Worm (Caenorhabditis elegans) whole organism, late embryonic: ENCODE results near the gene K10H10.12.

Experiments used
- nhr-11 ChIP-seq: fragments of 150-350 bp; optimal IDR thresholded peaks from 2 replicates; lab custom pipeline; 2014; ENCODE audit warnings: missing biosample characterization, missing genetic modification characterization
- pha-4 ChIP-seq: fragments of 150-350 bp; optimal IDR thresholded peaks from 2 replicates; lab custom pipeline; 2018; ENCODE audit warnings: missing biosample characterization, missing genetic modification reagents, missing genetic modification characterization
- pqm-1 ChIP-seq: sonication (generic microtip); optimal IDR thresholded peaks from 2 replicates; lab custom pipeline; 2016; ENCODE audit warnings: missing genetic modification characterization, missing compliant biosample characterization

DNA sequence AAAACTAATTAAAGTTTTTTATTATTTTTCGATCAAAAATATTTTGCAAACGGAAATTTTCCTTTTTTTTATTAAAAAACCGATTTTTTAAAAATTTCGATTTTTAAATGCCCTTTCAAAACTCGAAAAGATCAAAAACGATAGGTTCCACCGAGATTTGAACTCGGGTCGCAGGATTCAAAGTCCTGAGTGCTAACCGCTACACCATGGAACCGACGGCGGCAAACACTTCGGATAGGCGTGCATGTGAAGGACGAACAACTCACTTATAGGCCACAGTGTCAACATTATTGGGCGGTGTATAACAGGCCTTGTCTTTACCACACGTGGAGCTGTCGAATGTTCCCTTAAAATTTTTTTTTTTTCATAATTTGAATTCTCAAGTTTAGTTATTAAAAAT is 31.4 kb downstream of the K10H10.12 start:
- TF ChIP-seq pha-4 (tag; lab: Kevin White, UChicago) (no peak), nhr-11 (no peak), pqm-1 (tag; lab: Kevin White, UChicago) (no peak)
